Fruit fly (Drosophila melanogaster) whole organism, embryonic: Measurements from ENCODE around the gene Art3.

Experiments
- CG14667 ChIP-seq: fragments of 200-800 bp; sonication (Bioruptor generic); IDR thresholded peaks from 2 replicates; pipeline ENCODE4 v1.3.6; 2022; ENCODE audit warnings: missing biosample characterization, missing genetic modification characterization
- CG15696 ChIP-seq: fragments of 200-800 bp; sonication (Bioruptor generic); optimal IDR thresholded peaks from 2 replicates; lab custom pipeline; 2019; ENCODE audit warnings: missing biosample characterization, mild to moderate bottlenecking, missing genetic modification characterization, moderate library complexity
- CG16779 ChIP-seq: fragments of 200-800 bp; sonication (Bioruptor generic); IDR thresholded peaks from 2 replicates; pipeline ENCODE4 v1.3.6; 2022; ENCODE audit warnings: missing biosample characterization, missing genetic modification characterization
- CG17186 ChIP-seq: fragments of 200-800 bp; sonication (Bioruptor generic); optimal IDR thresholded peaks from 3 replicates; lab custom pipeline; 2017; ENCODE audit warnings: missing biosample characterization, missing genetic modification reagents, missing genetic modification characterization
- CG18619 ChIP-seq: fragments of 200-800 bp; sonication (Bioruptor generic); optimal IDR thresholded peaks from 3 replicates; lab custom pipeline; 2017; ENCODE audit warnings: missing biosample characterization, mild to moderate bottlenecking, missing genetic modification characterization
- CG2202 ChIP-seq: fragments of 200-800 bp; sonication (Bioruptor generic); optimal IDR thresholded peaks from 2 replicates; lab custom pipeline; 2018; ENCODE audit warnings: missing biosample characterization, mild to moderate bottlenecking, missing genetic modification characterization
- CG33557 ChIP-seq: fragments of 200-800 bp; sonication (Bioruptor generic); optimal IDR thresholded peaks from 2 replicates; lab custom pipeline; 2019; ENCODE audit warnings: missing biosample characterization, mild to moderate bottlenecking, missing genetic modification characterization, moderate library complexity
- CG43689 ChIP-seq: fragments of 200-800 bp; sonication (Bioruptor generic); IDR thresholded peaks from 2 replicates; pipeline ENCODE4 v1.3.6; 2022; ENCODE audit warnings: missing biosample characterization, missing genetic modification characterization
- CG4730 ChIP-seq: fragments of 200-800 bp; sonication (Bioruptor generic); IDR thresholded peaks from 2 replicates; pipeline ENCODE4 v1.3.6; 2022; ENCODE audit warnings: missing biosample characterization, missing genetic modification characterization
- CG4854 ChIP-seq: fragments of 200-800 bp; sonication (Bioruptor generic); optimal IDR thresholded peaks from 2 replicates; lab custom pipeline; 2016; ENCODE audit warnings: missing biosample characterization, missing genetic modification characterization, inconsistent platforms
- CG7745 ChIP-seq: fragments of 200-800 bp; sonication (Bioruptor generic); optimal IDR thresholded peaks from 2 replicates; lab custom pipeline; 2018; ENCODE audit warnings: missing biosample characterization, mild to moderate bottlenecking, missing genetic modification characterization, moderate library complexity
- CG8089 ChIP-seq: fragments of 200-800 bp; sonication (Bioruptor generic); optimal IDR thresholded peaks from 3 replicates; lab custom pipeline; 2016; ENCODE audit warnings: missing biosample characterization, missing genetic modification characterization
- CG8388 ChIP-seq: fragments of 200-800 bp; sonication (Bioruptor generic); optimal IDR thresholded peaks from 2 replicates; lab custom pipeline; 2019; ENCODE audit warnings: missing biosample characterization, mild to moderate bottlenecking, missing genetic modification characterization, moderate library complexity
- CG8924 ChIP-seq: fragments of 200-800 bp; optimal IDR thresholded peaks from 3 replicates; lab custom pipeline; 2019; ENCODE audit warnings: missing biosample characterization, mild to moderate bottlenecking, missing genetic modification characterization, moderate library complexity
- CG9215 ChIP-seq: fragments of 200-800 bp; sonication (Bioruptor generic); IDR thresholded peaks from 2 replicates; pipeline ENCODE4 v1.3.6; 2022; ENCODE audit warnings: missing biosample characterization, missing genetic modification characterization
- CrebB ChIP-seq: fragments of 200-800 bp; sonication (Bioruptor generic); optimal IDR thresholded peaks from 3 replicates; lab custom pipeline; 2018; ENCODE audit warnings: missing biosample characterization, mild to moderate bottlenecking, missing genetic modification characterization
- Dbx ChIP-seq: fragments of 200-800 bp; sonication (Bioruptor generic); IDR thresholded peaks from 3 replicates; pipeline ENCODE4 v1.3.6; 2022; ENCODE audit warnings: missing biosample characterization, missing genetic modification characterization
- E2f2 ChIP-seq: fragments of 200-800 bp; sonication (Bioruptor generic); IDR thresholded peaks from 2 replicates; pipeline ENCODE4 v1.3.6; 2022; ENCODE audit warnings: missing biosample characterization, missing genetic modification characterization
- HHEX ChIP-seq: fragments of 200-800 bp; sonication (Bioruptor generic); optimal IDR thresholded peaks from 3 replicates; lab custom pipeline; 2017; ENCODE audit warnings: missing biosample characterization, mild to moderate bottlenecking, missing genetic modification characterization, missing genetic modification reagents
- Hr78 ChIP-seq, 2 experiments: fragments of 200-800 bp in 1 of 2; fragments of >200 bp in 1 of 2; sonication (Bioruptor generic) in 1 of 2; optimal IDR thresholded peaks; 2 replicates each; lab custom pipeline; 2017 to 2019; ENCODE audit warnings: missing biosample characterization in 2 of 2, missing genetic modification characterization in 2 of 2, mild to moderate bottlenecking in 1 of 2, moderate library complexity in 1 of 2
- Lim3 ChIP-seq: fragments of 200-800 bp; sonication (Bioruptor generic); IDR thresholded peaks from 2 replicates; pipeline ENCODE4 v1.3.6; 2022; ENCODE audit warnings: missing biosample characterization, missing genetic modification characterization
- MBD-R2 ChIP-seq: fragments of 200-800 bp; sonication (Bioruptor generic); IDR thresholded peaks from 2 replicates; pipeline ENCODE4 v1.3.6; 2022; ENCODE audit warnings: missing biosample characterization, missing genetic modification characterization
- MESR4 ChIP-seq: fragments of 200-800 bp; sonication (Bioruptor generic); optimal IDR thresholded peaks from 2 replicates; lab custom pipeline; 2018; ENCODE audit warnings: missing biosample characterization, mild to moderate bottlenecking, missing genetic modification characterization, moderate library complexity
- NC2α ChIP-seq: fragments of 200-800 bp; sonication (Bioruptor generic); optimal IDR thresholded peaks from 2 replicates; lab custom pipeline; 2016; ENCODE audit warnings: missing biosample characterization, missing genetic modification characterization
- Oaz ChIP-seq: fragments of 200-800 bp; sonication (Bioruptor generic); IDR thresholded peaks from 2 replicates; pipeline ENCODE4 v1.3.6; 2022; ENCODE audit warnings: missing biosample characterization, missing genetic modification characterization
- Opbp ChIP-seq: fragments of 200-800 bp; sonication (Bioruptor generic); IDR thresholded peaks from 3 replicates; pipeline ENCODE4 v1.3.6; 2022; ENCODE audit warnings: missing biosample characterization, missing genetic modification characterization; ENCODE audit not compliant: partially characterized antibody
- Optix ChIP-seq: fragments of 200-800 bp; sonication (Bioruptor generic); IDR thresholded peaks from 3 replicates; pipeline ENCODE4 v1.3.6; 2022; ENCODE audit warnings: missing biosample characterization, missing genetic modification characterization
- Spps ChIP-seq: fragments of 200-800 bp; sonication (Bioruptor generic); optimal IDR thresholded peaks from 2 replicates; lab custom pipeline; 2018; ENCODE audit warnings: missing biosample characterization, mild to moderate bottlenecking, missing genetic modification characterization
- Ssrp ChIP-seq: fragments of 200-800 bp; sonication (Bioruptor generic); optimal IDR thresholded peaks from 2 replicates; lab custom pipeline; 2018; ENCODE audit warnings: missing biosample characterization, mild to moderate bottlenecking, missing genetic modification characterization, moderate library complexity
- TFAM ChIP-seq: fragments of 200-800 bp; sonication (Bioruptor generic); optimal IDR thresholded peaks from 2 replicates; lab custom pipeline; 2017; ENCODE audit warnings: missing biosample characterization, missing genetic modification characterization, inconsistent platforms
- YL-1 ChIP-seq: fragments of 200-800 bp; sonication (Bioruptor generic); optimal IDR thresholded peaks from 3 replicates; lab custom pipeline; 2017; ENCODE audit warnings: missing biosample characterization, mild to moderate bottlenecking, missing genetic modification characterization
- da ChIP-seq: fragments of 200-800 bp; sonication (Bioruptor generic); optimal IDR thresholded peaks from 2 replicates; lab custom pipeline; 2016; ENCODE audit warnings: missing biosample characterization, missing genetic modification characterization
- dati ChIP-seq: fragments of 200-800 bp; sonication (Bioruptor generic); IDR thresholded peaks from 2 replicates; pipeline ENCODE4 v1.3.6; 2022; ENCODE audit warnings: missing biosample characterization, missing genetic modification characterization
- fru ChIP-seq: fragments of >200 bp; optimal IDR thresholded peaks from 2 replicates; lab custom pipeline; 2017
- her ChIP-seq: fragments of 200-800 bp; sonication (Bioruptor generic); optimal IDR thresholded peaks from 2 replicates; lab custom pipeline; 2016; ENCODE audit warnings: missing biosample characterization, missing genetic modification characterization
- mam ChIP-seq: fragments of 200-800 bp; sonication (Bioruptor generic); optimal IDR thresholded peaks from 3 replicates; lab custom pipeline; 2016; ENCODE audit warnings: missing biosample characterization, missing genetic modification characterization
- nau ChIP-seq: fragments of 200-800 bp; sonication (Bioruptor generic); optimal IDR thresholded peaks from 3 replicates; lab custom pipeline; 2017; ENCODE audit warnings: missing biosample characterization, mild to moderate bottlenecking, missing genetic modification characterization, missing genetic modification reagents
- onecut ChIP-seq: fragments of 200-800 bp; sonication (Bioruptor generic); IDR thresholded peaks from 2 replicates; pipeline ENCODE4 v1.3.6; 2022; ENCODE audit warnings: missing biosample characterization, missing genetic modification characterization
- phol ChIP-seq: fragments of 200-800 bp; sonication (Bioruptor generic); optimal IDR thresholded peaks from 3 replicates; lab custom pipeline; 2018; ENCODE audit warnings: missing biosample characterization, mild to moderate bottlenecking, missing genetic modification characterization, moderate library complexity
- pita ChIP-seq: fragments of 200-800 bp; sonication (Bioruptor generic); optimal IDR thresholded peaks from 2 replicates; lab custom pipeline; 2017; ENCODE audit warnings: missing biosample characterization, mild to moderate bottlenecking, missing genetic modification characterization
- ranshi ChIP-seq: fragments of 200-800 bp; sonication (Bioruptor generic); IDR thresholded peaks from 2 replicates; pipeline ENCODE4 v1.3.6; 2022; ENCODE audit warnings: missing biosample characterization, missing genetic modification characterization
- sc ChIP-seq, 3 experiments: fragments of >200 bp in 2 of 3; fragments of 200-800 bp in 1 of 3; sonication (Bioruptor generic) in 1 of 3; optimal IDR thresholded peaks; 2 replicates in 2 of 3; 3 replicates in 1 of 3; lab custom pipeline; 2017; ENCODE audit warnings: mild to moderate bottlenecking in 1 of 3, missing biosample characterization in 1 of 3, missing genetic modification characterization in 1 of 3, missing genetic modification reagents in 1 of 3
- seq ChIP-seq: fragments of 200-800 bp; sonication (Bioruptor generic); IDR thresholded peaks from 2 replicates; pipeline ENCODE4 v1.3.6; 2022; ENCODE audit warnings: missing biosample characterization, missing genetic modification characterization
- slp2 ChIP-seq: fragments of 200-800 bp; sonication (Bioruptor generic); optimal IDR thresholded peaks from 2 replicates; lab custom pipeline; 2016; ENCODE audit warnings: missing biosample characterization, missing genetic modification characterization
- ssp ChIP-seq: fragments of 200-800 bp; sonication (Bioruptor generic); IDR thresholded peaks from 2 replicates; pipeline ENCODE4 v1.3.6; 2022; ENCODE audit warnings: missing biosample characterization, missing genetic modification characterization
- tin ChIP-seq: fragments of 200-800 bp; sonication (Bioruptor generic); optimal IDR thresholded peaks from 3 replicates; lab custom pipeline; 2016; ENCODE audit warnings: missing biosample characterization, missing genetic modification characterization
- tio ChIP-seq: fragments of 200-800 bp; sonication (Bioruptor generic); optimal IDR thresholded peaks from 2 replicates; lab custom pipeline; 2017; ENCODE audit warnings: missing biosample characterization, missing genetic modification characterization, inconsistent platforms
- vvl ChIP-seq: fragments of 200-800 bp; sonication (Bioruptor generic); IDR thresholded peaks from 2 replicates; pipeline ENCODE4 v1.3.6; 2022; ENCODE audit warnings: missing biosample characterization, missing genetic modification characterization
- z ChIP-seq: fragments of 200-800 bp; sonication (Bioruptor generic); IDR thresholded peaks from 3 replicates; pipeline ENCODE4 v1.3.6; 2022; ENCODE audit warnings: missing biosample characterization, missing genetic modification characterization
- zfh1 ChIP-seq: fragments of 200-800 bp; sonication (Bioruptor generic); IDR thresholded peaks from 3 replicates; pipeline ENCODE4 v1.3.6; 2022; ENCODE audit warnings: missing biosample characterization, missing genetic modification characterization

Gene Art3

DNA sequence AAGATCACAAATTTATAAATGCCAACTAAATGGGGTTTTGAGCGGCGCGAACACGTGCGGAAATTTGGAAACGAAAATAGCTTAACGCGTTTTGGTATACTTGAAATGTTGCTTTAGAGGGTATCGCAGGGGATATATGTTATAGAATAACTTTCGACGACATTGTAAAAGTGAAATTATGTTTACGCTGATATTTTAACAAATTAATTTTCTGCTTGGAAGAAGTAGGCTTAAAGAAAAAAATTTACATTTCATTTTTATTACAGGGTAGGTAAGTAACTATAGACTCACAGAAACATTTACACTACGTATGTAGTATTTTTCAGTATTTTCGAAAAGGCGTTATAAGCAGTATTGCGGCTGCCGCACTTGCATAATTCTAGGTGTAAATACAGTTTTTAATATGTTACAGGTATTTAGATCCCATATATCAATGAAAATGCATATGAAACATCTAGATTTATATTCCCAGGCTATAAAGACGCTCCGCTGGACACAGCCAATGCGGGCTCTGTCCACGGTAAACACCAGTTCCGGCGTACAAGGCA lies at the start of gene Art3, which contains the start of gene mRpS10 (continued):
- TF ChIP-seq CG8388 (peak; percentile 100), MBD-R2 (GFP tag; lab: Robert Waterston, UW) (peak; percentile 100), CG8089 (GFP tag; lab: Kevin White, UChicago) (peak; percentile 100), CG15696 (tag; lab: Kevin White, UChicago) (peak; percentile 100), CG4730 (GFP tag; lab: Robert Waterston, UW) (peak; percentile 100), onecut (GFP tag; lab: Robert Waterston, UW) (peak; percentile 99), YL-1 (GFP tag; lab: Kevin White, UChicago) (peak; percentile 100), CG4854 (GFP tag; lab: Kevin White, UChicago) (peak; percentile 100), CG2202 (peak; percentile 100), NC2α (GFP tag; lab: Kevin White, UChicago) (peak; percentile 99), E2f2 (GFP tag; lab: Robert Waterston, UW) (peak; percentile 96), fru (lab: Kevin White, UChicago) (no peak), CG8924 (tag; lab: Kevin White, UChicago) (peak; percentile 100), seq (GFP tag; lab: Robert Waterston, UW) (peak; percentile 100), slp2 (GFP tag; lab: Kevin White, UChicago) (peak; percentile 100), dati (GFP tag; lab: Robert Waterston, UW) (peak; percentile 100), CrebB (peak; percentile 100), CG33557 (GFP tag; lab: Kevin White, UChicago) (peak; percentile 100), tin (GFP tag; lab: Kevin White, UChicago) (peak; percentile 100), phol (tag; lab: Kevin White, UChicago) (peak; percentile 100), CG16779 (peak; percentile 100), CG43689 (GFP tag; lab: Robert Waterston, UW) (peak; percentile 99), da (peak; percentile 100), TFAM (peak; percentile 97), tio (peak; percentile 100), Spps (peak; percentile 100), Hr78 (GFP tag; optimal IDR thresholded peaks at IDR 0.05; lab: Kevin White, UChicago) (peak in 1 of 2 experiments; percentile 98), CG14667 (GFP tag; lab: Robert Waterston, UW) (peak; percentile 100), CG17186 (peak; percentile 98), ssp (peak; percentile 97), zfh1 (peak; percentile 100), z (GFP tag; lab: Robert Waterston, UW) (peak; percentile 88), vvl (GFP tag; lab: Robert Waterston, UW) (peak; percentile 100), Opbp (GFP tag; lab: Robert Waterston, UW) (peak; percentile 29; the same call in 1 of the 3 replicates), her (GFP tag; lab: Kevin White, UChicago) (peak; percentile 98), nau (no peak), Dbx (peak; percentile 100), sc (optimal IDR thresholded peaks at IDR 0.05; lab: Kevin White, UChicago) (no peak), sc (GFP tag; optimal IDR thresholded peaks at IDR 0.05; lab: Kevin White, UChicago) (peak; percentile 100), CG9215 (peak; percentile 99), HHEX (peak; percentile 100), pita (no peak), Ssrp (peak; percentile 100), mam (GFP tag; lab: Kevin White, UChicago) (peak; percentile 100), CG18619 (GFP tag; lab: Kevin White, UChicago) (peak; percentile 100), Oaz (GFP tag; lab: Robert Waterston, UW) (peak; percentile 100), CG7745 (tag; lab: Kevin White, UChicago) (peak; percentile 99), Optix (GFP tag; lab: Robert Waterston, UW) (peak; percentile 88; the same call in 2 of the 3 replicates), MESR4 (GFP tag; lab: Kevin White, UChicago) (peak; percentile 93), Lim3 (GFP tag; lab: Robert Waterston, UW) (peak; percentile 99), ranshi (GFP tag; lab: Robert Waterston, UW) (peak; percentile 100)
